Worm (Caenorhabditis elegans) whole organism, L1 larva: ENCODE data around the gene sru-2.

Experiments
- C34B4.2 ChIP-seq: sonication (generic microtip); optimal IDR thresholded peaks from 2 replicates; lab custom pipeline; 2017; ENCODE audit warnings: mild to moderate bottlenecking, missing genetic modification characterization, missing compliant biosample characterization
- aha-1 ChIP-seq: fragments of 150-350 bp; optimal IDR thresholded peaks from 2 replicates; lab custom pipeline; 2014; ENCODE audit warnings: missing biosample characterization, missing genetic modification characterization
- aly-2 ChIP-seq: fragments of 150-350 bp; optimal IDR thresholded peaks from 2 replicates; lab custom pipeline; 2014; ENCODE audit warnings: missing biosample characterization, missing genetic modification characterization
- ceh-63 ChIP-seq: fragments of 200-800 bp; sonication (Bioruptor generic); optimal IDR thresholded peaks from 2 replicates; lab custom pipeline; 2018; ENCODE audit warnings: mild to moderate bottlenecking, missing genetic modification characterization, missing compliant biosample characterization
- ceh-82 ChIP-seq, 3 experiments: fragments of 150-350 bp in 1 of 3; sonication (generic microtip) in 2 of 3; optimal IDR thresholded peaks; 2 replicates each; lab custom pipeline; 2014 to 2017; ENCODE audit warnings: missing biosample characterization in 3 of 3, missing genetic modification characterization in 3 of 3
- ceh-88 ChIP-seq: fragments of 200-800 bp; sonication (Bioruptor generic); IDR thresholded peaks from 2 replicates; pipeline ENCODE4 v1.3.6; 2022; ENCODE audit warnings: missing genetic modification characterization, missing compliant biosample characterization
- ces-1 ChIP-seq: fragments of 150-350 bp; optimal IDR thresholded peaks from 2 replicates; lab custom pipeline; 2014; ENCODE audit warnings: missing biosample characterization, missing genetic modification reagents, missing genetic modification characterization
- efl-1 ChIP-seq, 4 experiments: fragments of 150-350 bp; optimal IDR thresholded peaks in 3 of 4; peaks in 1 of 4; 1 replicate in 1 of 4; 2 replicates in 3 of 4; lab custom pipeline; 2014; ENCODE audit warnings: missing biosample characterization in 2 of 4, missing genetic modification characterization in 2 of 4, missing genetic modification reagents in 2 of 4
- efl-3 ChIP-seq: fragments of 200-800 bp; sonication (Bioruptor generic); optimal IDR thresholded peaks from 2 replicates; lab custom pipeline; 2018; ENCODE audit warnings: mild to moderate bottlenecking, missing genetic modification characterization, missing compliant biosample characterization
- egl-27 ChIP-seq, 2 experiments: fragments of 150-350 bp in 1 of 2; sonication (generic microtip); optimal IDR thresholded peaks; 3 replicates each; lab custom pipeline; 2017 to 2018; ENCODE audit warnings: missing biosample characterization in 2 of 2, missing genetic modification characterization in 2 of 2, missing genetic modification reagents in 2 of 2
- elt-3 ChIP-seq, 6 experiments: fragments of 150-350 bp in 1 of 6; sonication (generic microtip); optimal IDR thresholded peaks; 2 replicates each; lab custom pipeline; 2017 to 2018; ENCODE audit warnings: missing biosample characterization in 6 of 6, missing genetic modification characterization in 6 of 6, inconsistent platforms in 1 of 6
- ets-5 ChIP-seq: fragments of 200-800 bp; sonication (Bioruptor generic); IDR thresholded peaks from 2 replicates; pipeline ENCODE4 v1.3.6; 2022; ENCODE audit warnings: missing genetic modification characterization, missing compliant biosample characterization
- fkh-8 ChIP-seq: sonication (generic microtip); optimal IDR thresholded peaks from 2 replicates; lab custom pipeline; 2016; ENCODE audit warnings: mild to moderate bottlenecking, missing genetic modification characterization, missing compliant biosample characterization
- grh-1 ChIP-seq: fragments of 200-800 bp; sonication (Bioruptor generic); IDR thresholded peaks from 2 replicates; pipeline ENCODE4 v1.3.6; 2022; ENCODE audit warnings: missing genetic modification reagents, missing genetic modification characterization, missing compliant biosample characterization
- hlh-17 ChIP-seq: fragments of 200-800 bp; sonication (Bioruptor generic); optimal IDR thresholded peaks from 2 replicates; lab custom pipeline; 2018; ENCODE audit warnings: missing genetic modification characterization, mild to moderate bottlenecking, missing compliant biosample characterization, moderate library complexity, borderline replicate concordance
- hpl-2 ChIP-seq: fragments of 150-350 bp; optimal IDR thresholded peaks from 2 replicates; lab custom pipeline; 2014; ENCODE audit warnings: missing biosample characterization, missing genetic modification reagents, missing genetic modification characterization
- irx-1 ChIP-seq: sonication (generic microtip); optimal IDR thresholded peaks from 2 replicates; lab custom pipeline; 2016; ENCODE audit warnings: missing genetic modification characterization, missing compliant biosample characterization
- isw-1 ChIP-seq: fragments of 200-800 bp; sonication (Bioruptor generic); IDR thresholded peaks from 2 replicates; pipeline ENCODE4 v1.3.6; 2022; ENCODE audit warnings: missing genetic modification characterization, missing compliant biosample characterization
- lin-13 ChIP-seq: fragments of 150-350 bp; optimal IDR thresholded peaks from 2 replicates; lab custom pipeline; 2014; ENCODE audit warnings: missing biosample characterization, missing genetic modification reagents, missing genetic modification characterization
- lin-39 ChIP-seq: fragments of 150-350 bp; optimal IDR thresholded peaks from 2 replicates; lab custom pipeline; 2014; ENCODE audit warnings: missing biosample characterization, missing genetic modification reagents, missing genetic modification characterization
- lir-3 ChIP-seq: sonication (generic microtip); optimal IDR thresholded peaks from 2 replicates; lab custom pipeline; 2016; ENCODE audit warnings: mild to moderate bottlenecking, missing genetic modification characterization, moderate library complexity, missing compliant biosample characterization; ENCODE audit not compliant: poor library complexity
- lsy-2 ChIP-seq, 2 experiments: fragments of 150-350 bp; optimal IDR thresholded peaks; 2 replicates each; lab custom pipeline; 2014; ENCODE audit warnings: missing biosample characterization in 2 of 2, missing genetic modification characterization in 2 of 2
- mab-9 ChIP-seq: fragments of 200-800 bp; sonication (Bioruptor generic); IDR thresholded peaks from 2 replicates; pipeline ENCODE4 v1.3.6; 2022; ENCODE audit warnings: missing genetic modification reagents, missing genetic modification characterization, missing compliant biosample characterization
- mep-1 ChIP-seq: fragments of 150-350 bp; optimal IDR thresholded peaks from 2 replicates; lab custom pipeline; 2014; ENCODE audit warnings: missing biosample characterization, missing genetic modification characterization
- nhr-12 ChIP-seq: sonication (generic microtip); optimal IDR thresholded peaks from 2 replicates; lab custom pipeline; 2017; ENCODE audit warnings: missing biosample characterization, missing genetic modification characterization
- nhr-19 ChIP-seq: fragments of 200-800 bp; sonication (Bioruptor generic); conservative IDR thresholded peaks from 2 replicates; pipeline ENCODE4 v1.3.6; 2022; ENCODE audit warnings: missing genetic modification characterization, missing compliant biosample characterization
- nhr-237 ChIP-seq: fragments of 150-350 bp; optimal IDR thresholded peaks from 2 replicates; lab custom pipeline; 2014; ENCODE audit warnings: missing biosample characterization, missing genetic modification characterization
- nhr-28 ChIP-seq: fragments of 150-350 bp; optimal IDR thresholded peaks from 2 replicates; lab custom pipeline; 2014; ENCODE audit warnings: missing biosample characterization, missing genetic modification characterization
- nhr-47 ChIP-seq: sonication (generic microtip); optimal IDR thresholded peaks from 2 replicates; lab custom pipeline; 2016; ENCODE audit warnings: mild to moderate bottlenecking, missing genetic modification characterization, moderate library complexity, missing compliant biosample characterization
- nhr-71 ChIP-seq: sonication (generic microtip); optimal IDR thresholded peaks from 2 replicates; lab custom pipeline; 2016; ENCODE audit warnings: mild to moderate bottlenecking, missing genetic modification characterization, moderate library complexity, missing compliant biosample characterization
- nhr-76 ChIP-seq: sonication (generic microtip); optimal IDR thresholded peaks from 2 replicates; lab custom pipeline; 2017; ENCODE audit warnings: missing biosample characterization, missing genetic modification characterization
- nhr-84 ChIP-seq: sonication (generic microtip); optimal IDR thresholded peaks from 2 replicates; lab custom pipeline; 2017; ENCODE audit warnings: missing biosample characterization, missing genetic modification characterization
- nhr-85 ChIP-seq: sonication (generic microtip); peaks from one replicate; lab custom pipeline; 2016; ENCODE audit warnings: missing genetic modification characterization, inconsistent platforms, missing compliant biosample characterization
- nhr-90 ChIP-seq: sonication (generic microtip); optimal IDR thresholded peaks from 2 replicates; lab custom pipeline; 2016; ENCODE audit warnings: mild to moderate bottlenecking, missing genetic modification characterization, missing compliant biosample characterization; ENCODE audit not compliant: poor library complexity
- pag-3 ChIP-seq: sonication (generic microtip); optimal IDR thresholded peaks from 2 replicates; lab custom pipeline; 2017; ENCODE audit warnings: missing genetic modification characterization, mild to moderate bottlenecking, missing compliant biosample characterization, antibody characterized with exemption, borderline replicate concordance; ENCODE audit not compliant: insufficient read depth
- pax-3 ChIP-seq: fragments of 200-800 bp; sonication (Bioruptor generic); optimal IDR thresholded peaks from 2 replicates; lab custom pipeline; 2018; ENCODE audit warnings: mild to moderate bottlenecking, missing genetic modification characterization, moderate library complexity, missing compliant biosample characterization
- pqm-1 ChIP-seq: sonication (generic microtip); optimal IDR thresholded peaks from 3 replicates; lab custom pipeline; 2017; ENCODE audit warnings: missing biosample characterization, missing genetic modification characterization
- rnt-1 ChIP-seq: sonication (generic microtip); optimal IDR thresholded peaks from 2 replicates; lab custom pipeline; 2016; ENCODE audit warnings: mild to moderate bottlenecking, missing genetic modification characterization, moderate library complexity, missing compliant biosample characterization
- snpc-4 ChIP-seq: fragments of 150-350 bp; optimal IDR thresholded peaks from 2 replicates; lab custom pipeline; 2014; ENCODE audit warnings: missing biosample characterization, missing genetic modification characterization
- snu-23 ChIP-seq: sonication (generic microtip); optimal IDR thresholded peaks from 2 replicates; lab custom pipeline; 2016; ENCODE audit warnings: missing genetic modification characterization, missing compliant biosample characterization
- sox-4 ChIP-seq: sonication (generic microtip); optimal IDR thresholded peaks from 2 replicates; lab custom pipeline; 2016; ENCODE audit warnings: missing genetic modification characterization, missing compliant biosample characterization
- sptf-1 ChIP-seq: fragments of 150-350 bp; optimal IDR thresholded peaks from 2 replicates; lab custom pipeline; 2014; ENCODE audit warnings: missing biosample characterization, missing genetic modification characterization
- tbx-2 ChIP-seq: sonication (generic microtip); optimal IDR thresholded peaks from 2 replicates; lab custom pipeline; 2016; ENCODE audit warnings: missing genetic modification characterization, missing compliant biosample characterization
- tlp-1 ChIP-seq: fragments of 150-350 bp; optimal IDR thresholded peaks from 2 replicates; lab custom pipeline; 2014; ENCODE audit warnings: missing biosample characterization, missing genetic modification characterization
- unc-30 ChIP-seq: sonication (generic microtip); optimal IDR thresholded peaks from 2 replicates; lab custom pipeline; 2017; ENCODE audit warnings: missing biosample characterization, missing genetic modification characterization
- unc-62 ChIP-seq: fragments of 150-350 bp; optimal IDR thresholded peaks from 2 replicates; lab custom pipeline; 2014; ENCODE audit warnings: missing biosample characterization, missing genetic modification reagents, missing genetic modification characterization
- unc-86 ChIP-seq: sonication (generic microtip); optimal IDR thresholded peaks from 2 replicates; lab custom pipeline; 2016; ENCODE audit warnings: missing genetic modification characterization, missing compliant biosample characterization
- xbp-1 ChIP-seq: sonication (generic microtip); optimal IDR thresholded peaks from 2 replicates; lab custom pipeline; 2016; ENCODE audit warnings: missing genetic modification characterization, missing compliant biosample characterization
- zag-1 ChIP-seq: fragments of 150-350 bp; optimal IDR thresholded peaks from 2 replicates; lab custom pipeline; 2014; ENCODE audit warnings: missing biosample characterization, missing genetic modification characterization
- ztf-11 ChIP-seq, 2 experiments: sonication (generic microtip); optimal IDR thresholded peaks; 2 replicates each; lab custom pipeline; 2016 to 2017; ENCODE audit warnings: missing genetic modification characterization in 2 of 2, missing biosample characterization in 1 of 2, missing compliant biosample characterization in 1 of 2

The sru-2 gene

DNA sequence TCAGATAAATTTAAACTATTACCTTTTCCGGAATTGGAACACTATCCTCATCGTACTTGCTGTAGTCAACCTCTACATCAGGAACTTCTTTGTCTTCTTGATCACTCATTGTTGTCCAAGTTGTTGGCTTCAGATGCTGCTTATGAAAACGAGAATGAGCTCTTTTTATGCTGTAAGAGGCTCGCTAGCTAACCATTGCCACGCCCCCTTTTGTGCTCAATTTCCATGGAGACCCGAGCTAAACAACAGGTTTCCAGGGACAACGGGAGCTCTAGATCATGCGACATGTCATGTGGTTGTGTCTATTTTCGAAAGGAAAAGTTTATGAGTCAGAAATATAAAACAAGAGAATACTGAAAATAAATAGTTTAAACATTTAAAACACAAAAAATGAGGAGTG is 24.4 kb downstream of the sru-2 start, which contains the start of gene C33A12.4 (continued):
- no peak for TF ChIP-seq aly-2

DNA sequence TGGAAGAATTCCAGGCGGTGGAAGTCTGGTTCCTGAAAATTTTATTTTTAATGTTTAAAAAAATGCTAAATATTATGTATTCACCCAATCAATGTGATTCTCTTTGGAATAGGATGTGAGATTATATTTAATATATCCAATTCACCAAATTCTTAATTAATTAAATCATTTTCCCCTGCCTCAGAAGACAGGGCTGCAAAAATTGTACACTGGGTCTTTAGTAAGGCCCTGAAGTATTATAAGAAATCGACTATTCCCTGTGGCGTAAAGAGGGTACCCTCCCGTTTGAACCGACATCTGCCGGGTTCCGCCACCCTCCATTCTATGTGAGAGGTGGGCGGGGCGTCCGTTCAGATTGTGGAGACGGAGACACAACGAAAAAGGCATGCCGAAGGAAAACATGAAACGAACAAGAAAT is 25.2 kb downstream of the sru-2 start:
- TF ChIP-seq ceh-63 (GFP tag; lab: Kevin White, UChicago) (no peak), hlh-17 (GFP tag; lab: Kevin White, UChicago) (no peak), pag-3 (no peak), lsy-2 (tag; optimal IDR thresholded peaks at IDR 0.05; lab: Kevin White, UChicago) (peak; percentile 72 to 80), ceh-88 (GFP tag; lab: Robert Waterston, UW) (no peak; the same call in 1 of the 2 replicates), snpc-4 (tag; lab: Kevin White, UChicago) (peak; percentile 99), zag-1 (tag; lab: Kevin White, UChicago) (no peak), nhr-85 (tag; lab: Kevin White, UChicago) (peak; percentile 96), nhr-19 (GFP tag; lab: Robert Waterston, UW) (peak; percentile 87), ces-1 (GFP tag; lab: Kevin White, UChicago) (no peak), ets-5 (GFP tag; lab: Robert Waterston, UW) (no peak), lin-39 (peak; percentile 82), mep-1 (peak; percentile 74), rnt-1 (tag; lab: Kevin White, UChicago) (peak; percentile 84), fkh-8 (tag; lab: Kevin White, UChicago) (peak; percentile 84), isw-1 (GFP tag; lab: Robert Waterston, UW) (peak; percentile 49), nhr-76 (no peak), tlp-1 (tag; lab: Kevin White, UChicago) (no peak), nhr-237 (tag; lab: Kevin White, UChicago) (peak; percentile 40), grh-1 (GFP tag; lab: Robert Waterston, UW) (peak; percentile 81), nhr-90 (peak; percentile 89), nhr-71 (tag; lab: Kevin White, UChicago) (peak; percentile 95), pqm-1 (tag; lab: Kevin White, UChicago) (no peak), nhr-28 (tag; lab: Kevin White, UChicago) (no peak), sptf-1 (no peak), pax-3 (tag; lab: Kevin White, UChicago) (peak; percentile 67), ztf-11 (tag; optimal IDR thresholded peaks at IDR 0.05; lab: Kevin White, UChicago) (peak in 1 of 2 experiments; percentile 84), aly-2 (peak; percentile 89), lir-3 (tag; lab: Kevin White, UChicago) (peak; percentile 55), unc-30 (tag; lab: Kevin White, UChicago) (no peak), C34B4.2 (tag; lab: Kevin White, UChicago) (no peak), lin-13 (GFP tag; lab: Kevin White, UChicago) (peak; percentile 70), efl-1 (optimal IDR thresholded peaks at IDR 0.05; lab: Kevin White, UChicago) (peak; percentile 73 to 78), efl-1 (GFP tag; optimal IDR thresholded peaks at IDR 0.05 in 1 of 2; lab: Kevin White, UChicago) (peak; percentile 61 to 97), snu-23 (GFP tag; lab: Kevin White, UChicago) (peak; percentile 92), nhr-47 (peak; percentile 95), tbx-2 (peak; percentile 82), nhr-84 (no peak), nhr-12 (tag; lab: Kevin White, UChicago) (no peak), irx-1 (tag; lab: Kevin White, UChicago) (peak; percentile 85), unc-86 (peak; percentile 82), mab-9 (GFP tag; lab: Robert Waterston, UW) (peak; percentile 80), efl-3 (GFP tag; lab: Kevin White, UChicago) (peak; percentile 36), hpl-2 (GFP tag; lab: Kevin White, UChicago) (no peak), egl-27 (tag; optimal IDR thresholded peaks at IDR 0.05; lab: Kevin White, UChicago) (peak in 1 of 2 experiments; percentile 2), ceh-82 (tag; optimal IDR thresholded peaks at IDR 0.05; lab: Kevin White, UChicago) (peak; percentile 84 to 87 (median 86)), unc-62 (GFP tag; lab: Kevin White, UChicago) (no peak), sox-4 (tag; lab: Kevin White, UChicago) (peak; percentile 63), elt-3 (tag; optimal IDR thresholded peaks at IDR 0.05; lab: Kevin White, UChicago) (peak in 5 of 6 experiments; percentile 31 to 61 (median 47)), aha-1 (tag; lab: Kevin White, UChicago) (no peak), xbp-1 (peak; percentile 91)
